Worm (Caenorhabditis elegans) whole organism, late embryonic: ENCODE measurements around the gene Y51H7C.13.

Experiments
- ceh-34 ChIP-seq: sonication (generic microtip); optimal IDR thresholded peaks from 2 replicates; lab custom pipeline; 2016; ENCODE audit warnings: mild to moderate bottlenecking, missing genetic modification characterization, missing compliant biosample characterization
- elt-2 ChIP-seq: sonication (generic microtip); optimal IDR thresholded peaks from 2 replicates; lab custom pipeline; 2016; ENCODE audit warnings: missing genetic modification reagents, missing genetic modification characterization, missing compliant biosample characterization
- nhr-11 ChIP-seq: fragments of 150-350 bp; optimal IDR thresholded peaks from 2 replicates; lab custom pipeline; 2014; ENCODE audit warnings: missing biosample characterization, missing genetic modification characterization
- pha-2 ChIP-seq: sonication (generic microtip); optimal IDR thresholded peaks from 2 replicates; lab custom pipeline; 2017; ENCODE audit warnings: mild to moderate bottlenecking, missing genetic modification characterization, missing compliant biosample characterization
- pha-4 ChIP-seq: fragments of 150-350 bp; optimal IDR thresholded peaks from 2 replicates; lab custom pipeline; 2018; ENCODE audit warnings: missing biosample characterization, missing genetic modification reagents, missing genetic modification characterization
- zip-5 ChIP-seq: sonication (generic microtip); optimal IDR thresholded peaks from 2 replicates; lab custom pipeline; 2016; ENCODE audit warnings: missing genetic modification characterization, missing compliant biosample characterization

ce11 chrII:1500959-1501358, 34.6 kb upstream of the Y51H7C.13 start:
- no peak for TF ChIP-seq pha-4 (tag; lab: Kevin White, UChicago)
- no peak for TF ChIP-seq elt-2 (tag; lab: Kevin White, UChicago)
- no peak for TF ChIP-seq ceh-34 (tag; lab: Kevin White, UChicago)
- TF ChIP-seq nhr-11 (tag; lab: Kevin White, UChicago) = no peak
- TF ChIP-seq zip-5 (tag; lab: Kevin White, UChicago) = no peak
- TF ChIP-seq pha-2 (tag; lab: Kevin White, UChicago) = no peak
